Fruit fly (Drosophila melanogaster): ENCODE results near the gene LSm-4.

The LSm-4 gene

dm6 chr2L:10375464-10376236 is 29.4 kb downstream of the LSm-4 start, which contains the start of the genes CG33303 and dpr19 (continued):
- peak; percentile 49; the same call in 1 of the 2 replicates for TF ChIP-seq CG10321 (GFP tag; IDR thresholded peaks at IDR 0.05)
- TF ChIP-seq ato (GFP tag; IDR thresholded peaks at IDR 0.05; ENCODE audit: partially characterized antibody): no peak
- peak; percentile 38 for TF ChIP-seq CG12942 (GFP tag; optimal IDR thresholded peaks at IDR 0.05)
- no peak for TF ChIP-seq lov (optimal IDR thresholded peaks at IDR 0.05)
- no peak for TF ChIP-seq lov (GFP tag; IDR thresholded peaks at IDR 0.05)
- TF ChIP-seq NC2α (GFP tag; optimal IDR thresholded peaks at IDR 0.05): no peak
- peak; percentile 72 for TF ChIP-seq Rfx (GFP tag; IDR thresholded peaks at IDR 0.05)
- peak; percentile 55 for TF ChIP-seq Lhr (GFP tag; optimal IDR thresholded peaks at IDR 0.05)
- TF ChIP-seq sna (GFP tag; IDR thresholded peaks at IDR 0.05; ENCODE audit: partially characterized antibody): no peak
- peak; percentile 84 for TF ChIP-seq CG10979 (tag; optimal IDR thresholded peaks at IDR 0.05)
- peak; percentile 79 for TF ChIP-seq salm (tag; optimal IDR thresholded peaks at IDR 0.05)
- peak; percentile 65 for TF ChIP-seq Hr3 (GFP tag; optimal IDR thresholded peaks at IDR 0.05)
- TF ChIP-seq slou (GFP tag; optimal IDR thresholded peaks at IDR 0.05): peak; percentile 20
- peak; percentile 45 for TF ChIP-seq stwl (tag; optimal IDR thresholded peaks at IDR 0.05)
- peak; percentile 19 for TF ChIP-seq BEAF-32 (GFP tag; optimal IDR thresholded peaks at IDR 0.05)
- 0 out of 2 replicates have a peak, but pooled peaks have one; percentile 27 for TF ChIP-seq sisA (GFP tag; IDR thresholded peaks at IDR 0.05)
- TF ChIP-seq tup (GFP tag; optimal IDR thresholded peaks at IDR 0.05): no peak
- TF ChIP-seq gem (tag; optimal IDR thresholded peaks at IDR 0.05): peak; percentile 92
- peak; percentile 95 for TF ChIP-seq wek (GFP tag; optimal IDR thresholded peaks at IDR 0.05)
- peak; percentile 79 for TF ChIP-seq CG15696 (tag; optimal IDR thresholded peaks at IDR 0.05)
- TF ChIP-seq CG12219 (GFP tag; optimal IDR thresholded peaks at IDR 0.05): no peak
- no peak for TF ChIP-seq zfh2 (GFP tag; optimal IDR thresholded peaks at IDR 0.05)
- peak; percentile 76 for TF ChIP-seq nerfin-1 (tag; optimal IDR thresholded peaks at IDR 0.05)
- no peak for TF ChIP-seq dimm (GFP tag; IDR thresholded peaks at IDR 0.05)
- TF ChIP-seq stc (GFP tag; IDR thresholded peaks at IDR 0.05): peak; percentile 74
- peak; percentile 79 for TF ChIP-seq sug (tag; optimal IDR thresholded peaks at IDR 0.05)
- TF ChIP-seq Camta (GFP tag; optimal IDR thresholded peaks at IDR 0.05): no peak
- TF ChIP-seq Optix (GFP tag; IDR thresholded peaks at IDR 0.05): no peak
- peak; percentile 76 for TF ChIP-seq CG11695 (GFP tag; IDR thresholded peaks at IDR 0.05)
- no peak for TF ChIP-seq CG31388 (GFP tag; optimal IDR thresholded peaks at IDR 0.05)
- TF ChIP-seq CG11560 (tag; IDR thresholded peaks at IDR 0.05): no peak
- TF ChIP-seq phol (tag; optimal IDR thresholded peaks at IDR 0.05): peak; percentile 90
- TF ChIP-seq CG33557 (GFP tag; optimal IDR thresholded peaks at IDR 0.05): peak; percentile 74
- no peak for TF ChIP-seq sd (tag; optimal IDR thresholded peaks at IDR 0.05)
- TF ChIP-seq CG8944 (GFP tag; optimal IDR thresholded peaks at IDR 0.05): no peak
- TF ChIP-seq CG2875 (GFP tag; optimal IDR thresholded peaks at IDR 0.05): peak; percentile 36
- TF ChIP-seq jigr1 (GFP tag; IDR thresholded peaks at IDR 0.05): no peak
- peak; percentile 54 for TF ChIP-seq tin (GFP tag; optimal IDR thresholded peaks at IDR 0.05)
- no peak for TF ChIP-seq dan (GFP tag; IDR thresholded peaks at IDR 0.05)
- peak; percentile 71; the same call in 1 of the 3 replicates for TF ChIP-seq dysf (GFP tag; IDR thresholded peaks at IDR 0.05)
- peak; percentile 92 for TF ChIP-seq CG12391 (tag; optimal IDR thresholded peaks at IDR 0.05)

Measured in whole organism, embryonic.